Fruit fly (Drosophila melanogaster) Kc167 (cell line): ENCODE data around the gene Takl1.

Experiments
- h ChIP-seq: fragments of >200 bp; optimal IDR thresholded peaks from 3 replicates; lab custom pipeline; 2018; ENCODE audit warnings: missing external identifiers
- ttk ChIP-seq: sonication (Bioruptor generic); optimal IDR thresholded peaks from 2 replicates; lab custom pipeline; 2017; ENCODE audit warnings: missing external identifiers

DNA sequence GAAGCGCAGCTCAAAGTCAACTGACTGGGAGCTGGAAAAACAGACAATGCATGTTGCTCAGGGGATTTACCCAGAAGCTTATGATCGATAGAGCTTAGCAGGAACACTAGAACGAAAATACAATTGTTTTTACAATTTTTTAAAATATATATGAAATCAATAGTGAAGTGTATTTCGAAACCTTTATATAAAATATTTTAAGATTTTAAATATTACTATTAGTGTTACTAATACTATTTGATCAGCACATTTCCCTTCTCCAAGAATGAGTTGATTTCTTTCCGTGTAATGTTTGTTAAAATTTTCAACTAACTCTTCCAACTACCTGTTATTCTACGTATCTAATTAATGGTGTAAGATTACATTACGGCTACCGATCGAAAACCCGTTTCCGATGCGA is 28.6 kb downstream of the Takl1 start, which contains the start of gene CG31199:
- TF ChIP-seq ttk (lab: Kevin White, UChicago) (no peak), h (lab: Kevin White, UChicago) (no peak)
